Fruit fly (Drosophila melanogaster) whole organism, embryonic: ENCODE results near the gene CG6709.

Experiments used
- Ada2b ChIP-seq: fragments of 200-800 bp; sonication (Bioruptor generic); IDR thresholded peaks from 2 replicates; pipeline ENCODE4 v1.3.6; 2022; ENCODE audit warnings: missing biosample characterization, missing genetic modification characterization
- CG10274 ChIP-seq: fragments of 200-800 bp; sonication (Bioruptor generic); optimal IDR thresholded peaks from 3 replicates; lab custom pipeline; 2017; ENCODE audit warnings: missing biosample characterization, mild to moderate bottlenecking, missing genetic modification characterization
- CG11504 ChIP-seq: fragments of 200-800 bp; sonication (Bioruptor generic); optimal IDR thresholded peaks from 3 replicates; lab custom pipeline; 2019; ENCODE audit warnings: missing biosample characterization, mild to moderate bottlenecking, missing genetic modification characterization, moderate library complexity
- CG11695 ChIP-seq: fragments of 200-800 bp; sonication (Bioruptor generic); IDR thresholded peaks from 3 replicates; pipeline ENCODE4 v1.3.6; 2022; ENCODE audit warnings: missing biosample characterization, missing genetic modification characterization
- CG12659 ChIP-seq: fragments of 200-800 bp; sonication (Bioruptor generic); optimal IDR thresholded peaks from 3 replicates; lab custom pipeline; 2017; ENCODE audit warnings: mild to moderate bottlenecking, missing biosample characterization, missing genetic modification reagents, missing genetic modification characterization
- CG13296 ChIP-seq: fragments of 200-800 bp; sonication (Bioruptor generic); optimal IDR thresholded peaks from 3 replicates; lab custom pipeline; 2018; ENCODE audit warnings: missing biosample characterization, mild to moderate bottlenecking, missing genetic modification characterization
- CG14667 ChIP-seq: fragments of 200-800 bp; sonication (Bioruptor generic); IDR thresholded peaks from 2 replicates; pipeline ENCODE4 v1.3.6; 2022; ENCODE audit warnings: missing biosample characterization, missing genetic modification characterization
- CG2199 ChIP-seq: fragments of 200-800 bp; sonication (Bioruptor generic); IDR thresholded peaks from 3 replicates; pipeline ENCODE4 v1.3.6; 2022; ENCODE audit warnings: missing biosample characterization, missing genetic modification characterization
- CG8089 ChIP-seq: fragments of 200-800 bp; sonication (Bioruptor generic); optimal IDR thresholded peaks from 3 replicates; lab custom pipeline; 2016; ENCODE audit warnings: missing biosample characterization, missing genetic modification characterization
- CG8281 ChIP-seq: fragments of 200-800 bp; sonication (Bioruptor generic); optimal IDR thresholded peaks from 2 replicates; lab custom pipeline; 2018; ENCODE audit warnings: missing biosample characterization, mild to moderate bottlenecking, missing genetic modification characterization, moderate library complexity
- CG9609 ChIP-seq: fragments of 200-800 bp; sonication (Bioruptor generic); optimal IDR thresholded peaks from 3 replicates; lab custom pipeline; 2016; ENCODE audit warnings: missing biosample characterization, missing genetic modification characterization
- CrebB ChIP-seq: fragments of 200-800 bp; sonication (Bioruptor generic); optimal IDR thresholded peaks from 3 replicates; lab custom pipeline; 2018; ENCODE audit warnings: missing biosample characterization, mild to moderate bottlenecking, missing genetic modification characterization
- Ets65A ChIP-seq: fragments of 200-800 bp; sonication (Bioruptor generic); peaks from one replicate; lab custom pipeline; 2016; ENCODE audit warnings: missing biosample characterization, missing genetic modification characterization
- H2.0 ChIP-seq: fragments of 200-800 bp; sonication (Bioruptor generic); IDR thresholded peaks from 2 replicates; pipeline ENCODE4 v1.3.6; 2022; ENCODE audit warnings: missing biosample characterization, missing genetic modification characterization
- Hr78 ChIP-seq, 2 experiments: fragments of 200-800 bp in 1 of 2; fragments of >200 bp in 1 of 2; sonication (Bioruptor generic) in 1 of 2; optimal IDR thresholded peaks; 2 replicates each; lab custom pipeline; 2017 to 2019; ENCODE audit warnings: missing biosample characterization in 2 of 2, missing genetic modification characterization in 2 of 2, mild to moderate bottlenecking in 1 of 2, moderate library complexity in 1 of 2
- Lhr ChIP-seq: fragments of 200-800 bp; sonication (Bioruptor generic); optimal IDR thresholded peaks from 3 replicates; lab custom pipeline; 2017; ENCODE audit warnings: mild to moderate bottlenecking, missing biosample characterization, missing genetic modification reagents, missing genetic modification characterization
- Lim3 ChIP-seq: fragments of 200-800 bp; sonication (Bioruptor generic); IDR thresholded peaks from 2 replicates; pipeline ENCODE4 v1.3.6; 2022; ENCODE audit warnings: missing biosample characterization, missing genetic modification characterization
- Mad ChIP-seq: fragments of 200-800 bp; sonication (Bioruptor generic); optimal IDR thresholded peaks from 2 replicates; lab custom pipeline; 2016; ENCODE audit warnings: missing biosample characterization, missing genetic modification characterization
- Med ChIP-seq: fragments of 200-800 bp; sonication (Bioruptor generic); peaks from one replicate; lab custom pipeline; 2016; ENCODE audit warnings: missing biosample characterization, missing genetic modification characterization, mild to moderate bottlenecking, inconsistent platforms, moderate library complexity
- Sox102F ChIP-seq: fragments of 200-800 bp; sonication (Bioruptor generic); optimal IDR thresholded peaks from 2 replicates; lab custom pipeline; 2018; ENCODE audit warnings: missing biosample characterization, mild to moderate bottlenecking, missing genetic modification characterization, moderate library complexity
- Spps ChIP-seq: fragments of 200-800 bp; sonication (Bioruptor generic); optimal IDR thresholded peaks from 2 replicates; lab custom pipeline; 2018; ENCODE audit warnings: missing biosample characterization, mild to moderate bottlenecking, missing genetic modification characterization
- bowl ChIP-seq: fragments of 200-800 bp; sonication (Bioruptor generic); IDR thresholded peaks from 2 replicates; pipeline ENCODE4 v1.3.6; 2022; ENCODE audit warnings: missing biosample characterization, missing genetic modification characterization
- br ChIP-seq: fragments of >200 bp; optimal IDR thresholded peaks from 2 replicates; lab custom pipeline; 2017
- bsh ChIP-seq, 2 experiments: fragments of 200-800 bp; sonication (Bioruptor generic); optimal IDR thresholded peaks; 2 replicates each; lab custom pipeline; 2017 to 2018; ENCODE audit warnings: mild to moderate bottlenecking in 2 of 2, missing biosample characterization in 2 of 2, missing genetic modification characterization in 2 of 2, moderate library complexity in 1 of 2
- chinmo ChIP-seq: fragments of 200-800 bp; sonication (Bioruptor generic); IDR thresholded peaks from 4 replicates; pipeline ENCODE4 v1.3.6; 2022; ENCODE audit warnings: missing biosample characterization, missing genetic modification characterization; ENCODE audit not compliant: partially characterized antibody
- crol ChIP-seq: fragments of 200-800 bp; sonication (Bioruptor generic); IDR thresholded peaks from 2 replicates; pipeline ENCODE4 v1.3.6; 2022; ENCODE audit warnings: missing biosample characterization, missing genetic modification characterization
- emc ChIP-seq: fragments of 200-800 bp; sonication (Bioruptor generic); optimal IDR thresholded peaks from 2 replicates; lab custom pipeline; 2016; ENCODE audit warnings: missing biosample characterization, missing genetic modification characterization
- gem ChIP-seq: fragments of 200-800 bp; sonication (Bioruptor generic); optimal IDR thresholded peaks from 2 replicates; lab custom pipeline; 2019; ENCODE audit warnings: missing biosample characterization, mild to moderate bottlenecking, missing genetic modification characterization, moderate library complexity
- hkb ChIP-seq, 2 experiments: fragments of 200-800 bp in 1 of 2; fragments of >200 bp in 1 of 2; sonication (Bioruptor generic) in 1 of 2; IDR thresholded peaks in 1 of 2; optimal IDR thresholded peaks in 1 of 2; 2 replicates each; pipeline versions ENCODE4 v1.3.6 to Lab custom; 2017 to 2022; ENCODE audit warnings: missing biosample characterization in 1 of 2, missing genetic modification characterization in 1 of 2
- jigr1 ChIP-seq: fragments of 200-800 bp; sonication (Bioruptor generic); IDR thresholded peaks from 3 replicates; pipeline ENCODE4 v1.3.6; 2022; ENCODE audit warnings: missing biosample characterization, missing genetic modification characterization
- kni ChIP-seq: fragments of 200-800 bp; sonication (Bioruptor generic); optimal IDR thresholded peaks from 3 replicates; lab custom pipeline; 2017; ENCODE audit warnings: mild to moderate bottlenecking, missing biosample characterization, missing genetic modification reagents, missing genetic modification characterization
- nerfin-2 ChIP-seq: fragments of 200-800 bp; sonication (Bioruptor generic); IDR thresholded peaks from 2 replicates; pipeline ENCODE4 v1.3.6; 2022; ENCODE audit warnings: missing biosample characterization, missing genetic modification characterization; ENCODE audit not compliant: partially characterized antibody
- nom ChIP-seq: fragments of 200-800 bp; sonication (Bioruptor generic); optimal IDR thresholded peaks from 2 replicates; lab custom pipeline; 2017; ENCODE audit warnings: missing biosample characterization, missing genetic modification characterization, mild to moderate bottlenecking, moderate library complexity, missing genetic modification reagents
- oc ChIP-seq: fragments of 200-800 bp; sonication (Bioruptor generic); optimal IDR thresholded peaks from 2 replicates; lab custom pipeline; 2018; ENCODE audit warnings: missing biosample characterization, mild to moderate bottlenecking, missing genetic modification characterization, moderate library complexity
- phol ChIP-seq: fragments of 200-800 bp; sonication (Bioruptor generic); optimal IDR thresholded peaks from 3 replicates; lab custom pipeline; 2018; ENCODE audit warnings: missing biosample characterization, mild to moderate bottlenecking, missing genetic modification characterization, moderate library complexity
- prd ChIP-seq, 3 experiments: fragments of >200 bp in 2 of 3; fragments of 200-800 bp in 1 of 3; sonication (Bioruptor generic) in 1 of 3; optimal IDR thresholded peaks in 2 of 3; IDR thresholded peaks in 1 of 3; 2 replicates in 2 of 3; 3 replicates in 1 of 3; pipeline versions ENCODE4 v1.3.6 to Lab custom; 2017 to 2022; ENCODE audit warnings: missing biosample characterization in 1 of 3, missing genetic modification characterization in 1 of 3
- pros ChIP-seq: fragments of 200-800 bp; sonication (Bioruptor generic); optimal IDR thresholded peaks from 3 replicates; lab custom pipeline; 2019; ENCODE audit warnings: missing biosample characterization, mild to moderate bottlenecking, missing genetic modification characterization, moderate library complexity
- run ChIP-seq: fragments of 200-800 bp; sonication (Bioruptor generic); optimal IDR thresholded peaks from 3 replicates; lab custom pipeline; 2018; ENCODE audit warnings: missing biosample characterization, mild to moderate bottlenecking, missing genetic modification characterization
- salm ChIP-seq: fragments of 200-800 bp; sonication (Bioruptor generic); optimal IDR thresholded peaks from 2 replicates; lab custom pipeline; 2018; ENCODE audit warnings: missing biosample characterization, mild to moderate bottlenecking, missing genetic modification characterization
- sens ChIP-seq: fragments of 200-800 bp; sonication (Bioruptor generic); peaks from one replicate; lab custom pipeline; 2016; ENCODE audit warnings: missing biosample characterization, missing genetic modification characterization
- seq ChIP-seq: fragments of 200-800 bp; sonication (Bioruptor generic); IDR thresholded peaks from 2 replicates; pipeline ENCODE4 v1.3.6; 2022; ENCODE audit warnings: missing biosample characterization, missing genetic modification characterization
- sr ChIP-seq: fragments of 200-800 bp; sonication (Bioruptor generic); IDR thresholded peaks from 3 replicates; pipeline ENCODE4 v1.3.6; 2022; ENCODE audit warnings: missing biosample characterization, missing genetic modification characterization
- wdn ChIP-seq: fragments of 200-800 bp; sonication (Bioruptor generic); IDR thresholded peaks from 2 replicates; pipeline ENCODE4 v1.3.6; 2022; ENCODE audit warnings: missing biosample characterization, missing genetic modification characterization
- zfh1 ChIP-seq: fragments of 200-800 bp; sonication (Bioruptor generic); IDR thresholded peaks from 3 replicates; pipeline ENCODE4 v1.3.6; 2022; ENCODE audit warnings: missing biosample characterization, missing genetic modification characterization

The CG6709 gene

DNA sequence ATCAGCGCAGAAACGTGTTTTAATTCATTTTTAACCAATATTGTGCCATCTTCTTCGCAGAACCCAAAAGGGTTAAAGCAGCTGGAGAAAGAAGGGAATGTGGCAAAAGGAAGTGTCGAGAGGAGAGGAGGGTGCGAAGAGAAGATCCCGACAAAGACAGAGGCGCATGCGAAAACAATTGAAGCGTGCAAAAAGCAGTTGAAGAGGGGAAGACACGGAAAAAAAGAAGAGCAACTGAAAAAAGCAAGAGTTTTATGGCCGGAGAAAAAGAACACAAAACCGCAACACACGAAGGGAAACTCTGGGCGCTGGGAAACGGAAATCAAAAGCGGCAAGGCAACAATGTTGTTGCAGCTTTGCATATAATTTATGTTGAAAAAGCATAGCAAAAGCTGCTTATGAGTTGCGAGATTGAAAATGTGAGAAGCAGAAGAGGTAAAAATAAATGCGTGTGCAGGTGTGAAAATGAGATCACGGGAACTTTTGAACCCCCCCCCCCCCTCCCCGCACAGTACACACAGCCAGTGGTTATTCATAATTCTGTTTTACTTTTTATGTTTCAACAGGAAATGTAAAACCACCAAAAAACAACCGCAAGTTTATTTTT, 41.3 kb downstream of the CG6709 start (continued):
- TF ChIP-seq oc (tag; lab: Kevin White, UChicago) (peak; percentile 43), Ets65A (GFP tag; lab: Kevin White, UChicago) (peak; percentile 80), Med (GFP tag; lab: Kevin White, UChicago) (peak; percentile 20), nom (GFP tag; lab: Kevin White, UChicago) (peak; percentile 46), kni (GFP tag; lab: Kevin White, UChicago) (no peak), Spps (tag; lab: Kevin White, UChicago) (no peak), CG2199 (GFP tag; lab: Robert Waterston, UW) (0 out of 3 replicates have a peak, but pooled peaks have one; percentile 28), hkb (optimal IDR thresholded peaks at IDR 0.05; lab: Kevin White, UChicago) (no peak), hkb (GFP tag; IDR thresholded peaks at IDR 0.05; lab: Robert Waterston, UW) (0 out of 2 replicates have a peak, but pooled peaks have one; percentile 31), zfh1 (GFP tag; lab: Robert Waterston, UW) (no peak), CG11695 (GFP tag; lab: Robert Waterston, UW) (0 out of 3 replicates have a peak, but pooled peaks have one; percentile 29), Ada2b (0 out of 2 replicates have a peak, but pooled peaks have one; percentile 15), br (lab: Kevin White, UChicago) (no peak), CG10274 (GFP tag; lab: Kevin White, UChicago) (no peak), run (no peak)

DNA sequence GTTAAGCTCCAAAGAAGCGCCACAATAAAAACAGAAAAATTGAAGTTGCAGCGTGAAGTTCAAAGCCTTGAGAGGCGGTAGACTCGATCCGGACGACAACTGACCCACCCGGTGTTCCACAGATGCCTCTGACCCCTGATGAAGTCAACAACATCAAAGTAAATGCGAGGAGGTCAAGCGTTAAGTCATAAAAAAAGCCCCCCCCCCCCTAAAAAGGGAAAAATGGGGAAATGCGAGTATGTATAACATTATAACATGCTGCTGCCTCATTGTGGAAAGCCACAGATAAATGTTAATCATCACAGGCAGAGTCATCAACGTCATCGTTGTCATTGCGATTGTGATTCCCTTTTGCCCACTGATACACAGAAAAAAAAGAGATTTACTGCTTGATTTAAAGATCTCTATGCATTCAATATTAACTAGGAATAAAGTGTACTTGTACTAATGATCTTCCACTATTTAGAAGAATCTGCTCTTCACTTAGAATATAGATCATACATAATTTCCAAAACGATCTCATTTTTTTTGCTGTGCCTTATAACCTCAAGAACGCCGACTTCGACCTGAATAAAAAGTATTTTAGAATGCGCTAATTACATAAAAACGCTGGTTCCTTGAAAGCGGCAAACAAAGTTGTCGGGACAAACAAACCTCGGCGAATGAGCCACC, 43.4 kb downstream of the CG6709 start:
- TF ChIP-seq phol (tag; lab: Kevin White, UChicago) (peak; percentile 7), sens (peak; percentile 80), CG11504 (peak; percentile 9), CG9609 (no peak), crol (GFP tag; lab: Robert Waterston, UW) (peak; percentile 52; the same call in 1 of the 2 replicates), Hr78 (GFP tag; optimal IDR thresholded peaks at IDR 0.05; lab: Kevin White, UChicago) (peak in 1 of 2 experiments; percentile 81), Sox102F (GFP tag; lab: Kevin White, UChicago) (peak; percentile 17), bsh (GFP tag; optimal IDR thresholded peaks at IDR 0.05; lab: Kevin White, UChicago) (peak in 1 of 2 experiments; percentile 12), H2.0 (GFP tag; lab: Robert Waterston, UW) (0 out of 2 replicates have a peak, but pooled peaks have one; percentile 6), Mad (GFP tag; lab: Kevin White, UChicago) (no peak), pros (GFP tag; lab: Kevin White, UChicago) (peak; percentile 2), gem (tag; lab: Kevin White, UChicago) (peak; percentile 12), chinmo (GFP tag; lab: Robert Waterston, UW) (0 out of 4 replicates have a peak, but pooled peaks have one; percentile 25), Med (GFP tag; lab: Kevin White, UChicago) (peak; percentile 36), CrebB (no peak)

DNA sequence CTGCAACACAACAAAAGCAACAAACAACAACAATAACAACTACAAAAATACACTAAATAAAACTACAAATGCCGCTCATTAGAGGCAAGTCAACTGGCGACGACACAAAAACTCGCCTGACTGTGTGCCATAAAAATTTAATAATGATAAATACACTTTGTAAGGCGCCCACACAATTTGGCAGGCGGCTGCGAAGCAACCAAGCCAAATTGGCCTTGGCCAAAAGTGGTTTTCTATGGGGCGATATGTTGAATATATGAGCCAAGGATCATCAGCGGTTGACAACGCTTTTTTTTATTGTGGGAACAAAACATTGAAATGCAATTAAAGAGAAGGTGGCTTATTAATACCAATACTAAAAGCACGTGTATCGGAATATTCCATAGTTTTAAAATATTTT, 44.4 kb downstream of the CG6709 start:
- TF ChIP-seq bowl: no peak
- TF ChIP-seq chinmo (GFP tag; lab: Robert Waterston, UW): 0 out of 4 replicates have a peak, but pooled peaks have one; percentile 50
- no peak for TF ChIP-seq CG8089 (GFP tag; lab: Kevin White, UChicago)
- TF ChIP-seq jigr1 (GFP tag; lab: Robert Waterston, UW): no peak
- TF ChIP-seq salm (tag; lab: Kevin White, UChicago): no peak
- TF ChIP-seq seq (GFP tag; lab: Robert Waterston, UW): no peak
- TF ChIP-seq kni (GFP tag; lab: Kevin White, UChicago): no peak
- TF ChIP-seq CG12659 (GFP tag; lab: Kevin White, UChicago): no peak
- TF ChIP-seq Med (GFP tag; lab: Kevin White, UChicago): peak; percentile 69
- TF ChIP-seq Lim3 (GFP tag; lab: Robert Waterston, UW): no peak
- no peak for TF ChIP-seq nerfin-2 (GFP tag; lab: Robert Waterston, UW)
- peak; percentile 87 for TF ChIP-seq sr
- TF ChIP-seq CrebB: no peak
- no peak for TF ChIP-seq prd (optimal IDR thresholded peaks at IDR 0.05; lab: Kevin White, UChicago)
- no peak for TF ChIP-seq prd (GFP tag; IDR thresholded peaks at IDR 0.05; lab: Robert Waterston, UW)
- no peak for TF ChIP-seq CG14667 (GFP tag; lab: Robert Waterston, UW)
- no peak for TF ChIP-seq CG8281 (tag; lab: Kevin White, UChicago)
- TF ChIP-seq wdn (GFP tag; lab: Robert Waterston, UW): no peak
- TF ChIP-seq CG13296 (GFP tag; lab: Kevin White, UChicago): no peak
- TF ChIP-seq emc (GFP tag; lab: Kevin White, UChicago): no peak
- TF ChIP-seq Lhr (GFP tag; lab: Kevin White, UChicago): no peak
- no peak for TF ChIP-seq Hr78 (GFP tag; optimal IDR thresholded peaks at IDR 0.05; lab: Kevin White, UChicago)
